Worm (Caenorhabditis elegans) whole organism, early embryonic: ENCODE data around the gene W04G3.5.

Source experiments
- ama-1 ChIP-seq: fragments of 150-350 bp; optimal IDR thresholded peaks from 2 replicates; lab custom pipeline; 2014
- flt-1 ChIP-seq: fragments of 200-800 bp; sonication (Bioruptor generic); IDR thresholded peaks from 2 replicates; pipeline ENCODE4 v1.3.6; 2022; ENCODE audit warnings: missing genetic modification characterization, missing compliant biosample characterization
- hnd-1 ChIP-seq: sonication (generic microtip); optimal IDR thresholded peaks from 2 replicates; lab custom pipeline; 2016; ENCODE audit warnings: missing genetic modification characterization, missing compliant biosample characterization

DNA sequence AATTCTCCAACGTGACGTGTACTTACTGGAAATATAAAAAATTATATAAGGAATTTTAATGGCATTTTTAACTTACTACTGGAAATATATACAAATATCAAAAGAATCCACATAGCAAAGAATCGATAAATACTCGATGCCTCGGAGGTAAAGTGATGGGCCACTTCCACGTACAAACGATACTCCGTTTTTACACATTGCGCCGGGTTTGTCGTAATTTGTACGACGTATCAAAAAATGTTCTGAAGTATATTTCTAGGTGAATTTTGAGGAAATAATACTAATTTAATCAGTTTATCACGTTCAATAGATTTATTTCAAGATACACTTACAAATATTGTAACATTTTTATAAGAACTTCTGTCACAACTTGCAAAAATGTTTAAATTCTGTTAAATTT, 47.4 kb downstream of the W04G3.5 start, which contains the start of gene R08B4.3:
- TF ChIP-seq ama-1 (lab: Kevin White, UChicago) (no peak), flt-1 (GFP tag; lab: Robert Waterston, UW) (no peak), hnd-1 (tag; lab: Kevin White, UChicago) (no peak)
